In the genomic region with DNA sequence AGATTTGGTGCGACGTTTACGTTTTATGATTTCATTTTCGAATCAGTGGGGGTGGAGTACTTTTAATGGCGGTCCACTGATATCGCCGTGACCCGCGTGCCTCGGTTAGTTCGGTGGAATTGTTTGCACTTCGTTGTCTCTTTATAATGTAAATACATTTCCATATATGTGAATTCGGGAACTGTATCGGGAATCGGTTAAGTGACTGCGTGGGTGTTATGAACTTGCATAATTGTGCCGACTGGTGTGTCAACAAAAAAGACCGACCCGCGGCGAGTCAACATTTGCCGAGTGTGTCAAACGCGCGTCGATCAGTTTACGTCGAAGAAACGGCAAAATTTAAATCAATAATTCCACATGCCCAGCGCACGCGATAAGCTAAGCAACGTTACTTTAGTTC, we compare ENCODE assay signal across 2 fruit fly cellular contexts.
TF ChIP-seq lines count a peak whose summit lies in the region.

No protein-coding gene starts in this region.

- TF ChIP-seq CTCF in whole organism, embryonic (GFP tag; optimal IDR thresholded peaks at IDR 0.05; lab: Kevin White, UChicago): no peak

TF ChIP-seq in whole organism, embryonic, 481 proteins besides CTCF, POLR2A, EP300 and RAD21:
- TF ChIP-seq unpg (GFP tag; optimal IDR thresholded peaks at IDR 0.05; lab: Kevin White, UChicago) (no peak), Hr78 (GFP tag; optimal IDR thresholded peaks at IDR 0.05; lab: Kevin White, UChicago) (peak in 1 of 2 experiments; percentile 60), CG15696 (tag; optimal IDR thresholded peaks at IDR 0.05; lab: Kevin White, UChicago) (peak; percentile 53), scrt (GFP tag; optimal IDR thresholded peaks at IDR 0.05; lab: Kevin White, UChicago) (no peak), CG10462 (GFP tag; optimal IDR thresholded peaks at IDR 0.05; lab: Kevin White, UChicago) (no peak), Pdp1 (GFP tag; optimal IDR thresholded peaks at IDR 0.05; lab: Kevin White, UChicago) (peak in 1 of 2 experiments; percentile 42), CG15479 (GFP tag; optimal IDR thresholded peaks at IDR 0.05; lab: Kevin White, UChicago) (peak; percentile 67), CG12155 (GFP tag; optimal IDR thresholded peaks at IDR 0.05; lab: Kevin White, UChicago) (no peak), gcm (GFP tag; optimal IDR thresholded peaks at IDR 0.05; lab: Kevin White, UChicago) (peak; percentile 14), ci (GFP tag; IDR thresholded peaks at IDR 0.05; lab: Robert Waterston, UW) (no peak), Side (GFP tag; optimal IDR thresholded peaks at IDR 0.05; lab: Kevin White, UChicago) (no peak), sob (GFP tag; IDR thresholded peaks at IDR 0.05; lab: Robert Waterston, UW) (no peak), slbo (GFP tag; IDR thresholded peaks at IDR 0.05; lab: Robert Waterston, UW) (no peak)
TF ChIP-seq in whole organism, embryonic: peak in this region for 5.

TF ChIP-seq in whole organism, prepupa, 60 proteins besides CTCF, POLR2A, EP300 and RAD21:
- peak; percentile 63 for TF ChIP-seq fkh (GFP tag; optimal IDR thresholded peaks at IDR 0.05; lab: Kevin White, UChicago)
- peak; percentile 18 for TF ChIP-seq svp (GFP tag; lab: Kevin White, UChicago)
- no peak for TF ChIP-seq Eip78C (GFP tag; lab: Kevin White, UChicago)
TF ChIP-seq in whole organism, prepupa: peak in this region for 2.
